Worm (Caenorhabditis elegans) whole organism, midembryonic: ENCODE results near the gene ZK938.1.

Experiments used
- T22C8.4 ChIP-seq: fragments of 200-800 bp; sonication (Bioruptor generic); IDR thresholded peaks from 2 replicates; pipeline ENCODE4 v1.3.6; 2022; ENCODE audit warnings: missing genetic modification characterization, missing compliant biosample characterization
- cog-1 ChIP-seq: sonication (generic microtip); optimal IDR thresholded peaks from 2 replicates; lab custom pipeline; 2016; ENCODE audit warnings: missing genetic modification characterization, missing compliant biosample characterization
- flt-1 ChIP-seq: fragments of 200-800 bp; sonication (Bioruptor generic); IDR thresholded peaks from 2 replicates; pipeline ENCODE4 v1.3.6; 2022; ENCODE audit warnings: missing genetic modification characterization, missing compliant biosample characterization
- klf-2 ChIP-seq: fragments of 200-800 bp; sonication (Bioruptor generic); conservative IDR thresholded peaks from 2 replicates; pipeline ENCODE4 v1.3.6; 2022; ENCODE audit warnings: missing genetic modification reagents, missing genetic modification characterization, missing compliant biosample characterization
- med-1 ChIP-seq: sonication (generic microtip); optimal IDR thresholded peaks from 2 replicates; lab custom pipeline; 2017; ENCODE audit warnings: missing genetic modification characterization, mild to moderate bottlenecking, missing compliant biosample characterization, antibody characterized with exemption, missing genetic modification reagents; ENCODE audit not compliant: insufficient read depth
- ref-1 ChIP-seq: fragments of 200-800 bp; sonication (Bioruptor generic); conservative IDR thresholded peaks from 2 replicates; pipeline ENCODE4 v1.3.6; 2022; ENCODE audit warnings: missing genetic modification reagents, missing genetic modification characterization, missing compliant biosample characterization
- tab-1 ChIP-seq: fragments of 200-800 bp; sonication (Bioruptor generic); IDR thresholded peaks from 2 replicates; pipeline ENCODE4 v1.3.6; 2022; ENCODE audit warnings: missing genetic modification characterization, missing compliant biosample characterization
- ztf-23 ChIP-seq: fragments of 200-800 bp; sonication (Bioruptor generic); IDR thresholded peaks from 2 replicates; pipeline ENCODE4 v1.3.6; 2022; ENCODE audit warnings: missing genetic modification reagents, missing genetic modification characterization, missing compliant biosample characterization
- ztf-29 ChIP-seq: fragments of 200-800 bp; sonication (Bioruptor generic); IDR thresholded peaks from 2 replicates; pipeline ENCODE4 v1.3.6; 2022; ENCODE audit warnings: missing genetic modification reagents, missing genetic modification characterization, missing compliant biosample characterization

ZK938.1 gene

ce11 chrII:9829108-9829507, at the start of gene ZK938.1:
Gene ZK938.1, plus strand, starts transcription at chrII:9829408.
- TF ChIP-seq ztf-29 (GFP tag; lab: Robert Waterston, UW) (no peak), cog-1 (tag; lab: Kevin White, UChicago) (no peak), T22C8.4 (no peak), flt-1 (GFP tag; lab: Robert Waterston, UW) (no peak), ref-1 (GFP tag; lab: Robert Waterston, UW) (no peak), ztf-23 (GFP tag; lab: Robert Waterston, UW) (no peak), med-1 (no peak), tab-1 (no peak)

ce11 chrII:9781842-9782241, 47.4 kb upstream of the ZK938.1 start, which contains the start of gene cyp-13A1:
Gene cyp-13A1, minus strand, starts transcription at chrII:9781997.
- TF ChIP-seq ztf-29 (GFP tag; lab: Robert Waterston, UW), result no peak
- no peak for TF ChIP-seq cog-1 (tag; lab: Kevin White, UChicago)
- no peak for TF ChIP-seq flt-1 (GFP tag; lab: Robert Waterston, UW)
- TF ChIP-seq klf-2 (GFP tag; lab: Robert Waterston, UW), result no peak
- TF ChIP-seq med-1, result no peak
- TF ChIP-seq T22C8.4, result no peak
- TF ChIP-seq tab-1, result no peak
- TF ChIP-seq ref-1 (GFP tag; lab: Robert Waterston, UW), result no peak
- no peak for TF ChIP-seq ztf-23 (GFP tag; lab: Robert Waterston, UW)

- no peak for TF ChIP-seq T22C8.4
- no peak for TF ChIP-seq klf-2 (GFP tag; lab: Robert Waterston, UW)
- TF ChIP-seq ztf-23 (GFP tag; lab: Robert Waterston, UW), result no peak
- TF ChIP-seq med-1, result no peak
- TF ChIP-seq cog-1 (tag; lab: Kevin White, UChicago), result no peak
- TF ChIP-seq tab-1, result no peak
- TF ChIP-seq flt-1 (GFP tag; lab: Robert Waterston, UW), result no peak
- TF ChIP-seq ztf-29 (GFP tag; lab: Robert Waterston, UW), result no peak
- TF ChIP-seq ref-1 (GFP tag; lab: Robert Waterston, UW), result no peak
Measured at ce11 chrII:9782337-9782736, 46.9 kb upstream of the ZK938.1 start, which contains the start of gene T10B9.14. Gene T10B9.14, minus strand, starts transcription at chrII:9782437.

ce11 chrII:9786215-9786614, 43.0 kb upstream of the ZK938.1 start:
- TF ChIP-seq T22C8.4 (no peak), ztf-29 (GFP tag; lab: Robert Waterston, UW) (no peak), med-1 (no peak), tab-1 (no peak), cog-1 (tag; lab: Kevin White, UChicago) (no peak), ztf-23 (GFP tag; lab: Robert Waterston, UW) (no peak), ref-1 (GFP tag; lab: Robert Waterston, UW) (no peak), flt-1 (GFP tag; lab: Robert Waterston, UW) (no peak), klf-2 (GFP tag; lab: Robert Waterston, UW) (no peak)

- no peak for TF ChIP-seq ztf-29 (GFP tag; lab: Robert Waterston, UW)
- no peak for TF ChIP-seq cog-1 (tag; lab: Kevin White, UChicago)
- TF ChIP-seq flt-1 (GFP tag; lab: Robert Waterston, UW), result no peak
- TF ChIP-seq tab-1, result no peak
- TF ChIP-seq med-1, result no peak
- no peak for TF ChIP-seq T22C8.4
- TF ChIP-seq ref-1 (GFP tag; lab: Robert Waterston, UW), result no peak
- TF ChIP-seq ztf-23 (GFP tag; lab: Robert Waterston, UW), result no peak
- TF ChIP-seq klf-2 (GFP tag; lab: Robert Waterston, UW), result no peak
Measured at ce11 chrII:9787395-9788152, 41.6 kb upstream of the ZK938.1 start, which contains the start of gene cyp-13A2. Gene cyp-13A2, minus strand, starts transcription at chrII:9787629.

- TF ChIP-seq ztf-29 (GFP tag; lab: Robert Waterston, UW) (no peak), cog-1 (tag; lab: Kevin White, UChicago) (no peak)
Measured at ce11 chrII:9791185-9791584, 38.0 kb upstream of the ZK938.1 start.

ce11 chrII:9793197-9793596, 36.0 kb upstream of the ZK938.1 start, which contains the start of gene cyp-13A3:
Gene cyp-13A3, minus strand, starts transcription at chrII:9793297.
- TF ChIP-seq flt-1 (GFP tag; lab: Robert Waterston, UW) (no peak), T22C8.4 (no peak), med-1 (no peak), tab-1 (no peak), ztf-29 (GFP tag; lab: Robert Waterston, UW) (no peak), ztf-23 (GFP tag; lab: Robert Waterston, UW) (no peak), klf-2 (GFP tag; lab: Robert Waterston, UW) (no peak), ref-1 (GFP tag; lab: Robert Waterston, UW) (no peak), cog-1 (tag; lab: Kevin White, UChicago) (no peak)

- no peak for TF ChIP-seq med-1
Measured at ce11 chrII:9797664-9798063, 31.5 kb upstream of the ZK938.1 start, which contains the start of gene cyp-13A4. Gene cyp-13A4, minus strand, starts transcription at chrII:9797740.

- no peak for TF ChIP-seq ref-1 (GFP tag; lab: Robert Waterston, UW)
- no peak for TF ChIP-seq klf-2 (GFP tag; lab: Robert Waterston, UW)
- no peak for TF ChIP-seq med-1
- no peak for TF ChIP-seq flt-1 (GFP tag; lab: Robert Waterston, UW)
- TF ChIP-seq cog-1 (tag; lab: Kevin White, UChicago), result no peak
- no peak for TF ChIP-seq T22C8.4
- TF ChIP-seq ztf-29 (GFP tag; lab: Robert Waterston, UW), result no peak
- TF ChIP-seq ztf-23 (GFP tag; lab: Robert Waterston, UW), result no peak
- TF ChIP-seq tab-1, result no peak
Measured at ce11 chrII:9800251-9800650, 29.0 kb upstream of the ZK938.1 start, which contains the start of gene cyp-13A5. Gene cyp-13A5, minus strand, starts transcription at chrII:9800362.

ce11 chrII:9802642-9803041, 26.6 kb upstream of the ZK938.1 start, which contains the start of gene cyp-13A6:
Gene cyp-13A6, minus strand, starts transcription at chrII:9802821.
- no peak for TF ChIP-seq T22C8.4
- no peak for TF ChIP-seq cog-1 (tag; lab: Kevin White, UChicago)
- TF ChIP-seq tab-1, result no peak
- no peak for TF ChIP-seq flt-1 (GFP tag; lab: Robert Waterston, UW)
- no peak for TF ChIP-seq med-1
- no peak for TF ChIP-seq ref-1 (GFP tag; lab: Robert Waterston, UW)
- TF ChIP-seq ztf-29 (GFP tag; lab: Robert Waterston, UW), result no peak
